Worm (Caenorhabditis elegans) whole organism, mixed stage, embryonic: ENCODE results near the gene srz-12.
"Not testable (repeated sequence)": the region's sequence is repeated elsewhere in the genome, so short reads cannot be mapped to it uniquely, and the experiment has no call there.

ENCODE experiments used
- bed-3 ChIP-seq: fragments of 200-800 bp; sonication (Bioruptor generic); optimal IDR thresholded peaks from 3 replicates; lab custom pipeline; 2018; ENCODE audit warnings: mild to moderate bottlenecking, missing genetic modification characterization, moderate library complexity, missing compliant biosample characterization
- blmp-1 ChIP-seq: fragments of 150-350 bp; optimal IDR thresholded peaks from 2 replicates; lab custom pipeline; 2014; ENCODE audit warnings: missing biosample characterization, missing genetic modification characterization
- ces-1 ChIP-seq: fragments of 150-350 bp; optimal IDR thresholded peaks from 2 replicates; lab custom pipeline; 2014; ENCODE audit warnings: missing biosample characterization, missing genetic modification reagents, missing genetic modification characterization
- cnd-1 ChIP-seq: fragments of 200-800 bp; sonication (Bioruptor generic); optimal IDR thresholded peaks from 2 replicates; lab custom pipeline; 2018; ENCODE audit warnings: mild to moderate bottlenecking, missing genetic modification characterization, missing compliant biosample characterization
- elt-3 ChIP-seq: fragments of 150-350 bp; optimal IDR thresholded peaks from 2 replicates; lab custom pipeline; 2014; ENCODE audit warnings: missing biosample characterization, missing genetic modification characterization
- ham-2 ChIP-seq: fragments of 200-800 bp; sonication (Bioruptor generic); optimal IDR thresholded peaks from 2 replicates; lab custom pipeline; 2018; ENCODE audit warnings: mild to moderate bottlenecking, missing genetic modification characterization, missing compliant biosample characterization
- lin-13 ChIP-seq: fragments of 150-350 bp; optimal IDR thresholded peaks from 2 replicates; lab custom pipeline; 2014; ENCODE audit warnings: missing biosample characterization, missing genetic modification characterization
- lsy-2 ChIP-seq: fragments of 150-350 bp; optimal IDR thresholded peaks from 2 replicates; lab custom pipeline; 2014; ENCODE audit warnings: missing biosample characterization, missing genetic modification characterization
- nhr-237 ChIP-seq: fragments of 150-350 bp; optimal IDR thresholded peaks from 2 replicates; lab custom pipeline; 2014; ENCODE audit warnings: missing biosample characterization, missing genetic modification characterization
- pha-4 ChIP-seq: fragments of 150-350 bp; optimal IDR thresholded peaks from 2 replicates; lab custom pipeline; 2018; ENCODE audit warnings: missing biosample characterization, missing genetic modification reagents, missing genetic modification characterization
- sem-2 ChIP-seq: fragments of 200-800 bp; sonication (Bioruptor generic); optimal IDR thresholded peaks from 2 replicates; lab custom pipeline; 2018; ENCODE audit warnings: mild to moderate bottlenecking, missing genetic modification characterization, missing compliant biosample characterization
- snpc-4 ChIP-seq: fragments of 150-350 bp; optimal IDR thresholded peaks from 2 replicates; lab custom pipeline; 2014; ENCODE audit warnings: missing biosample characterization, missing genetic modification characterization
- unc-62 ChIP-seq: fragments of 150-350 bp; optimal IDR thresholded peaks from 2 replicates; lab custom pipeline; 2014; ENCODE audit warnings: missing biosample characterization, missing genetic modification reagents, missing genetic modification characterization
- ztf-11 ChIP-seq: fragments of 150-350 bp; optimal IDR thresholded peaks from 2 replicates; lab custom pipeline; 2014; ENCODE audit warnings: missing biosample characterization, missing genetic modification characterization

DNA sequence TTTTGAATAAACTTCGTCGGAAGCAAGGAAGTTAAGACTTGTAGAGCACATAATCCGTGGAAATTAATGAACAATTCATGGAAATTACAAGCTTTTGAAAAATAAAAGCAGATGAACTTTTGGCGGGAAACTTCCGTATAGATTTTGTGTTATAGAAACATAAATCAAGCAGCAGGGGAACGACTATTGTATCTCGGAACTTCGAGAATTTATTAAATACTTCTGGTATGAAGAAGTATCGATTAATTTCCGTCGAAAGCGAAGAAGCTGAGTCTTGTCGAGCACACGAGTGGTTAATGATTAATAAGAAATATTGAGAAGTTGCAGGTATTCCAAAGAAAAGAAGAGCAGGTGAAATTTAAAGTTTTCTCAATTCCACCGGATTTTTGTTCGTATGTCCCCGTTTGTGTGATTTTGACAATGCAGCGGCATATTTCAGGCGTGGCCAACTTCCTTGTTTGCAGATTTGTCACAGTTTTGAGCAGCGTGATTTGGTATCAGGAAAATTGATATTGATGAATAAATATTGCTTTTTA is 12.2 kb downstream of the srz-12 start, which contains the start of gene srh-147:
- not testable (repeated sequence) for TF ChIP-seq pha-4 (tag; lab: Kevin White, UChicago); snpc-4; lin-13; unc-62 (GFP tag; lab: Kevin White, UChicago); lsy-2; elt-3 (tag; lab: Kevin White, UChicago); blmp-1 (tag; lab: Kevin White, UChicago); ces-1; ham-2 (GFP tag; lab: Kevin White, UChicago); ztf-11; cnd-1; bed-3 (GFP tag; lab: Kevin White, UChicago); sem-2 (GFP tag; lab: Kevin White, UChicago); nhr-237 (tag; lab: Kevin White, UChicago)
